Worm (Caenorhabditis elegans): ENCODE data around the gene pde-4.
A peak's percentile ranks its signal among the peaks of the same experiment; 100 is the strongest.

The pde-4 gene

ce11 chrII:7642016-7642653 is 8.9 kb downstream of the pde-4 start:
- TF ChIP-seq nfya-1 (tag; optimal IDR thresholded peaks at IDR 0.05; ENCODE audit: insufficient read depth) (peak; percentile 88), ceh-28 (tag; optimal IDR thresholded peaks at IDR 0.05) (peak; percentile 11), snpc-4 (tag; optimal IDR thresholded peaks at IDR 0.05) (peak; percentile 38), lin-39 (tag; optimal IDR thresholded peaks at IDR 0.05) (peak; percentile 91), nhr-77 (tag; optimal IDR thresholded peaks at IDR 0.05) (no peak), nhr-67 (tag; optimal IDR thresholded peaks at IDR 0.05) (no peak), pqm-1 (tag; optimal IDR thresholded peaks at IDR 0.05) (no peak), hmg-11 (tag; optimal IDR thresholded peaks at IDR 0.05) (peak; percentile 82), ZK546.5 (tag; optimal IDR thresholded peaks at IDR 0.05) (no peak), fkh-10 (GFP tag; optimal IDR thresholded peaks at IDR 0.05) (peak; percentile 73), nhr-23 (tag; optimal IDR thresholded peaks at IDR 0.05) (no peak), elt-3 (tag; optimal IDR thresholded peaks at IDR 0.05) (no peak), nhr-237 (tag; optimal IDR thresholded peaks at IDR 0.05) (no peak), mml-1 (tag; optimal IDR thresholded peaks at IDR 0.05) (no peak), pha-4 (tag; optimal IDR thresholded peaks at IDR 0.05) (no peak), mdl-1 (tag; optimal IDR thresholded peaks at IDR 0.05) (peak; percentile 62), R02D3.7 (tag; optimal IDR thresholded peaks at IDR 0.05) (no peak), nhr-43 (tag; optimal IDR thresholded peaks at IDR 0.05; ENCODE audit: poor library complexity, severe bottlenecking) (no peak), unc-62 (GFP tag; optimal IDR thresholded peaks at IDR 0.05) (peak; percentile 84), unc-39 (tag; optimal IDR thresholded peaks at IDR 0.05) (no peak), ama-1 (optimal IDR thresholded peaks at IDR 0.05) (no peak), egl-27 (tag; optimal IDR thresholded peaks at IDR 0.05) (no peak), nhr-28 (tag; optimal IDR thresholded peaks at IDR 0.05) (no peak), elt-2 (tag; optimal IDR thresholded peaks at IDR 0.05) (no peak), nhr-25 (tag; optimal IDR thresholded peaks at IDR 0.05) (no peak), lsy-12 (tag; optimal IDR thresholded peaks at IDR 0.05) (no peak), daf-12 (tag; optimal IDR thresholded peaks at IDR 0.05) (no peak), ceh-16 (tag; optimal IDR thresholded peaks at IDR 0.05) (no peak), sea-2 (GFP tag; optimal IDR thresholded peaks at IDR 0.05) (no peak), elt-1 (tag; optimal IDR thresholded peaks at IDR 0.05) (no peak), fos-1 (tag; optimal IDR thresholded peaks at IDR 0.05) (no peak), ceh-82 (tag; optimal IDR thresholded peaks at IDR 0.05) (no peak), eor-1 (tag; optimal IDR thresholded peaks at IDR 0.05) (no peak), egl-5 (tag; optimal IDR thresholded peaks at IDR 0.05) (peak; percentile 67), zag-1 (tag; optimal IDR thresholded peaks at IDR 0.05) (no peak), jun-1 (tag; optimal IDR thresholded peaks at IDR 0.05) (no peak), skn-1 (tag; optimal IDR thresholded peaks at IDR 0.05) (peak; percentile 35), nhr-76 (tag; optimal IDR thresholded peaks at IDR 0.05) (no peak), ztf-4 (tag; optimal IDR thresholded peaks at IDR 0.05) (no peak), aly-2 (tag; optimal IDR thresholded peaks at IDR 0.05) (no peak), fkh-2 (tag; optimal IDR thresholded peaks at IDR 0.05) (no peak), nhr-12 (tag; optimal IDR thresholded peaks at IDR 0.05) (no peak), nhr-11 (tag; optimal IDR thresholded peaks at IDR 0.05) (peak; percentile 60), lin-15B (tag; optimal IDR thresholded peaks at IDR 0.05) (peak; percentile 8), tbx-2 (tag; optimal IDR thresholded peaks at IDR 0.05) (peak; percentile 9), ceh-9 (tag; optimal IDR thresholded peaks at IDR 0.05) (no peak), ztf-11 (tag; optimal IDR thresholded peaks at IDR 0.05) (no peak)
